Worm (Caenorhabditis elegans) whole organism, early embryonic: ENCODE data around the gene nhr-19.

Source experiments
- B0310.2 ChIP-seq: sonication (generic microtip); optimal IDR thresholded peaks from 2 replicates; lab custom pipeline; 2016; ENCODE audit warnings: mild to moderate bottlenecking, missing genetic modification characterization, missing compliant biosample characterization
- F13C5.2 ChIP-seq: sonication (generic microtip); optimal IDR thresholded peaks from 2 replicates; lab custom pipeline; 2017; ENCODE audit warnings: mild to moderate bottlenecking, missing genetic modification characterization, inconsistent platforms, missing compliant biosample characterization
- aly-1 ChIP-seq: sonication (generic microtip); optimal IDR thresholded peaks from 2 replicates; lab custom pipeline; 2016; ENCODE audit warnings: missing genetic modification characterization, missing compliant biosample characterization
- ama-1 ChIP-seq: fragments of 150-350 bp; optimal IDR thresholded peaks from 2 replicates; lab custom pipeline; 2014
- ceh-13 ChIP-seq: fragments of 200-800 bp; sonication (Bioruptor generic); optimal IDR thresholded peaks from 2 replicates; lab custom pipeline; 2018; ENCODE audit warnings: mild to moderate bottlenecking, missing genetic modification characterization, missing compliant biosample characterization
- ceh-36 ChIP-seq: sonication (generic microtip); optimal IDR thresholded peaks from 2 replicates; lab custom pipeline; 2016; ENCODE audit warnings: missing genetic modification characterization, inconsistent platforms, missing compliant biosample characterization
- ets-7 ChIP-seq: sonication (generic microtip); optimal IDR thresholded peaks from 2 replicates; lab custom pipeline; 2016; ENCODE audit warnings: missing genotype, missing genetic modification characterization, missing compliant biosample characterization
- flt-1 ChIP-seq: fragments of 200-800 bp; sonication (Bioruptor generic); IDR thresholded peaks from 2 replicates; pipeline ENCODE4 v1.3.6; 2022; ENCODE audit warnings: missing genetic modification characterization, missing compliant biosample characterization
- hmbx-1 ChIP-seq: sonication (generic microtip); optimal IDR thresholded peaks from 2 replicates; lab custom pipeline; 2016; ENCODE audit warnings: mild to moderate bottlenecking, missing genetic modification characterization, missing compliant biosample characterization
- hmg-4 ChIP-seq: fragments of 200-800 bp; sonication (Bioruptor generic); optimal IDR thresholded peaks from 2 replicates; lab custom pipeline; 2018; ENCODE audit warnings: mild to moderate bottlenecking, missing genetic modification characterization, missing compliant biosample characterization
- hnd-1 ChIP-seq: sonication (generic microtip); optimal IDR thresholded peaks from 2 replicates; lab custom pipeline; 2016; ENCODE audit warnings: missing genetic modification characterization, missing compliant biosample characterization
- pes-1 ChIP-seq: fragments of 200-800 bp; sonication (Bioruptor generic); IDR thresholded peaks from 2 replicates; pipeline ENCODE4 v1.3.6; 2022; ENCODE audit warnings: missing genetic modification reagents, missing genetic modification characterization, missing compliant biosample characterization
- scrt-1 ChIP-seq: fragments of 200-800 bp; sonication (Bioruptor generic); IDR thresholded peaks from 2 replicates; pipeline ENCODE4 v1.3.6; 2022; ENCODE audit warnings: missing genetic modification characterization, missing compliant biosample characterization
- sea-1 ChIP-seq: fragments of 200-800 bp; sonication (Bioruptor generic); conservative IDR thresholded peaks from 2 replicates; pipeline ENCODE4 v1.3.6; 2022; ENCODE audit warnings: missing genetic modification characterization, missing compliant biosample characterization
- tbx-11 ChIP-seq: fragments of 200-800 bp; sonication (Bioruptor generic); IDR thresholded peaks from 2 replicates; pipeline ENCODE4 v1.3.6; 2022; ENCODE audit warnings: missing genetic modification characterization, missing compliant biosample characterization
- tbx-37 ChIP-seq: fragments of 200-800 bp; sonication (Bioruptor generic); conservative IDR thresholded peaks from 2 replicates; pipeline ENCODE4 v1.3.6; 2022; ENCODE audit warnings: missing genetic modification reagents, missing genetic modification characterization, missing compliant biosample characterization
- tra-4 ChIP-seq: sonication (generic microtip); optimal IDR thresholded peaks from 2 replicates; lab custom pipeline; 2017; ENCODE audit warnings: missing genetic modification characterization, missing compliant biosample characterization

The nhr-19 gene

ce11 chrII:9620616-9621015, 15.3 kb upstream of the nhr-19 start:
- no peak for TF ChIP-seq pes-1

ce11 chrII:9619995-9620535, 14.7 kb upstream of the nhr-19 start:
- no peak for TF ChIP-seq aly-1
- peak; percentile 11 for TF ChIP-seq hmg-4 (GFP tag; lab: Kevin White, UChicago)

- TF ChIP-seq ceh-13 (GFP tag; lab: Kevin White, UChicago) (no peak), flt-1 (no peak), ets-7 (tag; lab: Kevin White, UChicago) (no peak), tra-4 (tag; lab: Kevin White, UChicago) (no peak), hmg-4 (GFP tag; lab: Kevin White, UChicago) (no peak), pes-1 (no peak), B0310.2 (tag; lab: Kevin White, UChicago) (no peak), sea-1 (GFP tag; lab: Robert Waterston, UW) (no peak), aly-1 (no peak), scrt-1 (GFP tag; lab: Robert Waterston, UW) (no peak), tbx-37 (no peak), ceh-36 (tag; lab: Kevin White, UChicago) (no peak), ama-1 (lab: Kevin White, UChicago) (no peak)
These were observed 14.1 kb upstream of the nhr-19 start for ce11 chrII:9619402-9619862.

- no peak for TF ChIP-seq sea-1 (GFP tag; lab: Robert Waterston, UW)
- no peak for TF ChIP-seq tbx-11 (GFP tag; lab: Robert Waterston, UW)
- TF ChIP-seq tra-4 (tag; lab: Kevin White, UChicago): no peak
- no peak for TF ChIP-seq pes-1
These were observed 13.4 kb upstream of the nhr-19 start for ce11 chrII:9618759-9619158.

- TF ChIP-seq F13C5.2: no peak
- no peak for TF ChIP-seq tra-4 (tag; lab: Kevin White, UChicago)
- TF ChIP-seq aly-1: no peak
- no peak for TF ChIP-seq tbx-11 (GFP tag; lab: Robert Waterston, UW)
- no peak for TF ChIP-seq hmg-4 (GFP tag; lab: Kevin White, UChicago)
- no peak for TF ChIP-seq ceh-36 (tag; lab: Kevin White, UChicago)
These were observed 12.5 kb upstream of the nhr-19 start for ce11 chrII:9617902-9618245.

- no peak for TF ChIP-seq aly-1
- TF ChIP-seq ceh-13 (GFP tag; lab: Kevin White, UChicago): no peak
- TF ChIP-seq hmbx-1 (tag; lab: Kevin White, UChicago): no peak
These were observed 11.9 kb upstream of the nhr-19 start, which contains the start of gene hal-3 for ce11 chrII:9617039-9617901. Gene hal-3 (minus strand): TSS chrII:9617125.

ce11 chrII:9614728-9615127, 9.4 kb upstream of the nhr-19 start, which contains the start of gene hlh-6:
Gene hlh-6 (minus strand): TSS chrII:9614828.
- no peak for TF ChIP-seq aly-1
- no peak for TF ChIP-seq flt-1

ce11 chrII:9611347-9611923, 6.1 kb upstream of the nhr-19 start, which contains the start of the genes T15H9.5 and T15H9.4:
Gene T15H9.5 (minus strand): TSS chrII:9611447.
Gene T15H9.4 (plus strand): TSS chrII:9611873.
- TF ChIP-seq hmbx-1 (tag; lab: Kevin White, UChicago) (no peak), hnd-1 (tag; lab: Kevin White, UChicago) (no peak), tbx-37 (no peak), sea-1 (GFP tag; lab: Robert Waterston, UW) (no peak), scrt-1 (GFP tag; lab: Robert Waterston, UW) (no peak)

ce11 chrII:9609296-9609695, 4.0 kb upstream of the nhr-19 start, which contains the start of gene pap-2:
Gene pap-2 (minus strand): TSS chrII:9609396.
- TF ChIP-seq sea-1 (GFP tag; lab: Robert Waterston, UW) (no peak), pes-1 (no peak), hmg-4 (GFP tag; lab: Kevin White, UChicago) (no peak)
